Fruit fly (Drosophila melanogaster) whole organism, embryonic: ENCODE measurements around the gene bab1.
A peak's percentile ranks its signal among the peaks of the same experiment; 100 is the strongest.

Source experiments
- Ada2b ChIP-seq: fragments of 200-800 bp; sonication (Bioruptor generic); IDR thresholded peaks from 2 replicates; pipeline ENCODE4 v1.3.6; 2022; ENCODE audit warnings: missing biosample characterization, missing genetic modification characterization
- Atf6 ChIP-seq: fragments of 200-800 bp; sonication (Bioruptor generic); IDR thresholded peaks from 2 replicates; pipeline ENCODE4 v1.3.6; 2022; ENCODE audit warnings: missing biosample characterization, missing genetic modification characterization
- CG10565 ChIP-seq: fragments of 200-800 bp; sonication (Bioruptor generic); optimal IDR thresholded peaks from 3 replicates; lab custom pipeline; 2016; ENCODE audit warnings: missing biosample characterization, mild to moderate bottlenecking, missing genetic modification characterization
- CG10654 ChIP-seq: fragments of 200-800 bp; sonication (Bioruptor generic); optimal IDR thresholded peaks from 2 replicates; lab custom pipeline; 2016; ENCODE audit warnings: missing biosample characterization, missing genetic modification characterization
- CG11085 ChIP-seq: fragments of 200-800 bp; sonication (Bioruptor generic); IDR thresholded peaks from 2 replicates; pipeline ENCODE4 v1.3.6; 2022; ENCODE audit warnings: missing biosample characterization, missing genetic modification characterization
- CG11695 ChIP-seq: fragments of 200-800 bp; sonication (Bioruptor generic); IDR thresholded peaks from 3 replicates; pipeline ENCODE4 v1.3.6; 2022; ENCODE audit warnings: missing biosample characterization, missing genetic modification characterization
- CG12071 ChIP-seq: fragments of 200-800 bp; sonication (Bioruptor generic); optimal IDR thresholded peaks from 3 replicates; lab custom pipeline; 2018; ENCODE audit warnings: missing biosample characterization, mild to moderate bottlenecking, missing genetic modification characterization
- CG12659 ChIP-seq: fragments of 200-800 bp; sonication (Bioruptor generic); optimal IDR thresholded peaks from 3 replicates; lab custom pipeline; 2017; ENCODE audit warnings: mild to moderate bottlenecking, missing biosample characterization, missing genetic modification reagents, missing genetic modification characterization
- CG13123 ChIP-seq: fragments of 200-800 bp; sonication (Bioruptor generic); optimal IDR thresholded peaks from 2 replicates; lab custom pipeline; 2016; ENCODE audit warnings: missing biosample characterization, missing genetic modification characterization
- CG13624 ChIP-seq: fragments of 200-800 bp; sonication (Bioruptor generic); optimal IDR thresholded peaks from 2 replicates; lab custom pipeline; 2016; ENCODE audit warnings: missing biosample characterization, missing genetic modification characterization
- CG14014 ChIP-seq: fragments of 200-800 bp; sonication (Bioruptor generic); IDR thresholded peaks from 2 replicates; pipeline ENCODE4 v1.3.6; 2022; ENCODE audit warnings: missing biosample characterization, missing genetic modification characterization
- CG14860 ChIP-seq: fragments of 200-800 bp; sonication (Bioruptor generic); IDR thresholded peaks from 3 replicates; pipeline ENCODE4 v1.3.6; 2022; ENCODE audit warnings: missing biosample characterization, missing genetic modification characterization; ENCODE audit not compliant: partially characterized antibody
- CG14965 ChIP-seq: fragments of 200-800 bp; sonication (Bioruptor generic); optimal IDR thresholded peaks from 2 replicates; lab custom pipeline; 2016; ENCODE audit warnings: missing biosample characterization, missing genetic modification characterization, borderline replicate concordance
- CG15601 ChIP-seq: fragments of 200-800 bp; sonication (Bioruptor generic); optimal IDR thresholded peaks from 3 replicates; lab custom pipeline; 2019; ENCODE audit warnings: missing biosample characterization, mild to moderate bottlenecking, missing genetic modification characterization, moderate library complexity
- CG17802 ChIP-seq: fragments of 200-800 bp; sonication (Bioruptor generic); optimal IDR thresholded peaks from 2 replicates; lab custom pipeline; 2018; ENCODE audit warnings: missing biosample characterization, mild to moderate bottlenecking, missing genetic modification characterization, moderate library complexity
- CG18262 ChIP-seq: fragments of 200-800 bp; optimal IDR thresholded peaks from 3 replicates; lab custom pipeline; 2019; ENCODE audit warnings: missing biosample characterization, mild to moderate bottlenecking, missing genetic modification characterization, moderate library complexity
- CG32532 ChIP-seq: fragments of 200-800 bp; sonication (Bioruptor generic); IDR thresholded peaks from 2 replicates; pipeline ENCODE4 v1.3.6; 2022; ENCODE audit warnings: missing biosample characterization, missing genetic modification characterization
- CG33557 ChIP-seq: fragments of 200-800 bp; sonication (Bioruptor generic); optimal IDR thresholded peaks from 2 replicates; lab custom pipeline; 2019; ENCODE audit warnings: missing biosample characterization, mild to moderate bottlenecking, missing genetic modification characterization, moderate library complexity
- CG34422 ChIP-seq: fragments of 200-800 bp; sonication (Bioruptor generic); IDR thresholded peaks from 3 replicates; pipeline ENCODE4 v1.3.6; 2022; ENCODE audit warnings: missing biosample characterization, missing genetic modification characterization
- CG4360 ChIP-seq: fragments of 200-800 bp; sonication (Bioruptor generic); IDR thresholded peaks from 2 replicates; pipeline ENCODE4 v1.3.6; 2022; ENCODE audit warnings: missing biosample characterization, missing genetic modification characterization
- CG4854 ChIP-seq: fragments of 200-800 bp; sonication (Bioruptor generic); optimal IDR thresholded peaks from 2 replicates; lab custom pipeline; 2016; ENCODE audit warnings: missing biosample characterization, missing genetic modification characterization, inconsistent platforms
- CG6175 ChIP-seq: fragments of 200-800 bp; sonication (Bioruptor generic); IDR thresholded peaks from 3 replicates; pipeline ENCODE4 v1.3.6; 2022; ENCODE audit warnings: missing biosample characterization, missing genetic modification characterization
- CG6854 ChIP-seq: fragments of 200-800 bp; sonication (Bioruptor generic); optimal IDR thresholded peaks from 3 replicates; lab custom pipeline; 2017; ENCODE audit warnings: missing biosample characterization, mild to moderate bottlenecking, missing genetic modification characterization
- CG8944 ChIP-seq: fragments of 200-800 bp; sonication (Bioruptor generic); optimal IDR thresholded peaks from 3 replicates; lab custom pipeline; 2016; ENCODE audit warnings: missing biosample characterization, missing genetic modification characterization
- CG9609 ChIP-seq: fragments of 200-800 bp; sonication (Bioruptor generic); optimal IDR thresholded peaks from 3 replicates; lab custom pipeline; 2016; ENCODE audit warnings: missing biosample characterization, missing genetic modification characterization
- D ChIP-seq, 2 experiments: fragments of 200-800 bp in 1 of 2; fragments of >200 bp in 1 of 2; sonication (Bioruptor generic) in 1 of 2; optimal IDR thresholded peaks; 2 replicates in 1 of 2; 3 replicates in 1 of 2; lab custom pipeline; 2017; ENCODE audit warnings: mild to moderate bottlenecking in 1 of 2, missing biosample characterization in 1 of 2, missing genetic modification characterization in 1 of 2, missing genetic modification reagents in 1 of 2
- Deaf1 ChIP-seq: fragments of 200-800 bp; optimal IDR thresholded peaks from 3 replicates; lab custom pipeline; 2019; ENCODE audit warnings: missing biosample characterization, mild to moderate bottlenecking, missing genetic modification characterization, moderate library complexity
- Dll ChIP-seq: fragments of 200-800 bp; sonication (Bioruptor generic); IDR thresholded peaks from 4 replicates; pipeline ENCODE4 v1.3.6; 2022; ENCODE audit warnings: missing biosample characterization, missing genetic modification characterization; ENCODE audit not compliant: partially characterized antibody
- Eip74EF ChIP-seq, 2 experiments: fragments of 200-800 bp in 1 of 2; fragments of >200 bp in 1 of 2; sonication (Bioruptor generic) in 1 of 2; optimal IDR thresholded peaks; 2 replicates each; lab custom pipeline; 2017 to 2019; ENCODE audit warnings: missing biosample characterization in 2 of 2, missing genetic modification characterization in 2 of 2, mild to moderate bottlenecking in 1 of 2, moderate library complexity in 1 of 2
- Fer2 ChIP-seq: fragments of 200-800 bp; sonication (Bioruptor generic); optimal IDR thresholded peaks from 2 replicates; lab custom pipeline; 2018; ENCODE audit warnings: missing biosample characterization, mild to moderate bottlenecking, missing genetic modification characterization, moderate library complexity
- HLH4C ChIP-seq: fragments of 200-800 bp; sonication (Bioruptor generic); IDR thresholded peaks from 3 replicates; pipeline ENCODE4 v1.3.6; 2022; ENCODE audit warnings: missing biosample characterization, missing genetic modification characterization; ENCODE audit not compliant: partially characterized antibody
- Nf-YA ChIP-seq: fragments of 200-800 bp; sonication (Bioruptor generic); IDR thresholded peaks from 2 replicates; pipeline ENCODE4 v1.3.6; 2022; ENCODE audit warnings: missing biosample characterization, missing genetic modification characterization
- ash1 ChIP-seq: fragments of 200-800 bp; sonication (Bioruptor generic); optimal IDR thresholded peaks from 2 replicates; lab custom pipeline; 2018; ENCODE audit warnings: missing biosample characterization, mild to moderate bottlenecking, missing genetic modification characterization
- crc ChIP-seq: fragments of 200-800 bp; sonication (Bioruptor generic); optimal IDR thresholded peaks from 2 replicates; lab custom pipeline; 2016; ENCODE audit warnings: missing biosample characterization, missing genetic modification characterization
- emc ChIP-seq: fragments of 200-800 bp; sonication (Bioruptor generic); optimal IDR thresholded peaks from 2 replicates; lab custom pipeline; 2016; ENCODE audit warnings: missing biosample characterization, missing genetic modification characterization
- esg ChIP-seq: fragments of 200-800 bp; sonication (Bioruptor generic); conservative IDR thresholded peaks from 2 replicates; pipeline ENCODE4 v1.3.6; 2022; ENCODE audit warnings: missing biosample characterization, missing genetic modification characterization
- eve ChIP-seq, 2 experiments: fragments of >200 bp; optimal IDR thresholded peaks; 2 replicates each; lab custom pipeline; 2017; ENCODE audit warnings: missing biosample characterization in 2 of 2, missing genetic modification characterization in 2 of 2
- jigr1 ChIP-seq: fragments of 200-800 bp; sonication (Bioruptor generic); IDR thresholded peaks from 3 replicates; pipeline ENCODE4 v1.3.6; 2022; ENCODE audit warnings: missing biosample characterization, missing genetic modification characterization
- lmd ChIP-seq: fragments of 200-800 bp; sonication (Bioruptor generic); IDR thresholded peaks from 2 replicates; pipeline ENCODE4 v1.3.6; 2022; ENCODE audit warnings: missing biosample characterization, missing genetic modification characterization
- nau ChIP-seq: fragments of 200-800 bp; sonication (Bioruptor generic); optimal IDR thresholded peaks from 3 replicates; lab custom pipeline; 2017; ENCODE audit warnings: missing biosample characterization, mild to moderate bottlenecking, missing genetic modification characterization, missing genetic modification reagents
- phol ChIP-seq: fragments of 200-800 bp; sonication (Bioruptor generic); optimal IDR thresholded peaks from 3 replicates; lab custom pipeline; 2018; ENCODE audit warnings: missing biosample characterization, mild to moderate bottlenecking, missing genetic modification characterization, moderate library complexity
- pita ChIP-seq: fragments of 200-800 bp; sonication (Bioruptor generic); optimal IDR thresholded peaks from 2 replicates; lab custom pipeline; 2017; ENCODE audit warnings: missing biosample characterization, mild to moderate bottlenecking, missing genetic modification characterization
- sob ChIP-seq: fragments of 200-800 bp; sonication (Bioruptor generic); IDR thresholded peaks from 2 replicates; pipeline ENCODE4 v1.3.6; 2022; ENCODE audit warnings: missing biosample characterization, missing genetic modification characterization
- tup ChIP-seq: fragments of 200-800 bp; sonication (Bioruptor generic); optimal IDR thresholded peaks from 2 replicates; lab custom pipeline; 2016; ENCODE audit warnings: missing biosample characterization, mild to moderate bottlenecking, missing genetic modification characterization, moderate library complexity
- z ChIP-seq: fragments of 200-800 bp; sonication (Bioruptor generic); IDR thresholded peaks from 3 replicates; pipeline ENCODE4 v1.3.6; 2022; ENCODE audit warnings: missing biosample characterization, missing genetic modification characterization
- zen2 ChIP-seq: fragments of 200-800 bp; sonication (Bioruptor generic); IDR thresholded peaks from 3 replicates; pipeline ENCODE4 v1.3.6; 2022; ENCODE audit warnings: missing biosample characterization, missing genetic modification characterization; ENCODE audit not compliant: partially characterized antibody

bab1 gene

dm6 chr3L:1098567-1098981, 2.3 kb downstream of the bab1 start (continued):
- TF ChIP-seq CG4360 (GFP tag; lab: Robert Waterston, UW) (0 out of 2 replicates have a peak, but pooled peaks have one; percentile 25), esg (GFP tag; lab: Robert Waterston, UW) (no peak), Atf6 (GFP tag; lab: Robert Waterston, UW) (no peak), CG34422 (GFP tag; lab: Robert Waterston, UW) (peak; percentile 80; the same call in 1 of the 3 replicates), crc (no peak), zen2 (GFP tag; lab: Robert Waterston, UW) (peak; percentile 28; the same call in 1 of the 3 replicates), CG11085 (no peak)
- TF ChIP-seq, all 482 proteins: peak for 44

dm6 chr3L:1096944-1097911, 3.7 kb downstream of the bab1 start:
- TF ChIP-seq D (optimal IDR thresholded peaks at IDR 0.05; lab: Kevin White, UChicago) (no peak), D (GFP tag; optimal IDR thresholded peaks at IDR 0.05; lab: Kevin White, UChicago) (peak; percentile 79), nau (GFP tag; lab: Kevin White, UChicago) (no peak), CG4854 (GFP tag; lab: Kevin White, UChicago) (no peak), CG10565 (GFP tag; lab: Kevin White, UChicago) (no peak), Deaf1 (tag; lab: Kevin White, UChicago) (no peak), CG12071 (GFP tag; lab: Kevin White, UChicago) (no peak), lmd (GFP tag; lab: Robert Waterston, UW) (peak; percentile 59; the same call in 1 of the 2 replicates), CG14965 (no peak), CG9609 (GFP tag; lab: Kevin White, UChicago) (peak; percentile 34), CG11695 (0 out of 3 replicates have a peak, but pooled peaks have one; percentile 34), CG17802 (peak; percentile 67), Fer2 (tag; lab: Kevin White, UChicago) (no peak), CG6854 (GFP tag; lab: Kevin White, UChicago) (no peak), HLH4C (GFP tag; lab: Robert Waterston, UW) (no peak), CG32532 (no peak), CG14860 (no peak), CG13123 (GFP tag; lab: Kevin White, UChicago) (no peak), phol (tag; lab: Kevin White, UChicago) (peak; percentile 84), Eip74EF (GFP tag; optimal IDR thresholded peaks at IDR 0.05; lab: Kevin White, UChicago) (peak in 1 of 2 experiments; percentile 57), Ada2b (GFP tag; lab: Robert Waterston, UW) (0 out of 2 replicates have a peak, but pooled peaks have one; percentile 18), CG14014 (GFP tag; lab: Robert Waterston, UW) (no peak), jigr1 (GFP tag; lab: Robert Waterston, UW) (no peak), sob (GFP tag; lab: Robert Waterston, UW) (no peak), eve (GFP tag; optimal IDR thresholded peaks at IDR 0.05; lab: Kevin White, UChicago) (no peak), CG15601 (peak; percentile 64), CG6175 (GFP tag; lab: Robert Waterston, UW) (no peak), CG12659 (GFP tag; lab: Kevin White, UChicago) (no peak), ash1 (GFP tag; lab: Kevin White, UChicago) (no peak), CG13624 (GFP tag; lab: Kevin White, UChicago) (no peak), tup (no peak), CG33557 (GFP tag; lab: Kevin White, UChicago) (peak; percentile 62), Dll (no peak), CG18262 (tag; lab: Kevin White, UChicago) (peak; percentile 92), pita (GFP tag; lab: Kevin White, UChicago) (no peak), CG10654 (GFP tag; lab: Kevin White, UChicago) (peak; percentile 28), Nf-YA (no peak), emc (GFP tag; lab: Kevin White, UChicago) (no peak), CG8944 (GFP tag; lab: Kevin White, UChicago) (no peak), z (GFP tag; lab: Robert Waterston, UW) (0 out of 3 replicates have a peak, but pooled peaks have one; percentile 16)
